Fruit fly (Drosophila melanogaster): ENCODE data around the gene CCT6.

The CCT6 gene

DNA sequence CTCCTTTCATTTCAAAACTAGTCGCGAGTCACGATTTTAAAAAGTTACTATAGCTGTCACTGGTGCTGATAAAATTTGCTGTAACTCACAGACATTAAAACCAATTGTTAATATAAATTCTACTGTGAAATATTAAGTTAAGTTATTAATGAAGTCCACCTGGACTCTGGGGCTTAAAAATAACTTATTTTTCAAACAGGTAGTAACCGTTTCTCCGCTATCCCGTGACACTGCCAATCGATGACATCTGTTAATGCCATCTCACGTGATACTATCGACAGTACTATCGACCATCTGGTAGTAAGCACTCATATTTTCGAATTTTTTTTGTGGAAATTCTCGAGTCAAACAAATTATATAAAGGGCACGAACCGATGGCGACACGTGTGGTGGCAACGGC, 12.5 kb upstream of the CCT6 start, which contains the start of the genes CG12379 and MagR (continued):
- TF ChIP-seq lola (GFP tag; optimal IDR thresholded peaks at IDR 0.05) (peak in 1 of 3 experiments; percentile 53), CG17829 (tag; optimal IDR thresholded peaks at IDR 0.05) (peak; percentile 33), CG15601 (tag; optimal IDR thresholded peaks at IDR 0.05) (no peak), Adf1 (GFP tag; IDR thresholded peaks at IDR 0.05) (0 out of 2 replicates have a peak, but pooled peaks have one; percentile 20), Hey (tag; optimal IDR thresholded peaks at IDR 0.05) (no peak), CG16863 (GFP tag; optimal IDR thresholded peaks at IDR 0.05) (peak; percentile 45), ham (GFP tag; IDR thresholded peaks at IDR 0.05) (no peak), sim (GFP tag; IDR thresholded peaks at IDR 0.05) (no peak), CG12659 (GFP tag; optimal IDR thresholded peaks at IDR 0.05) (peak; percentile 71), CG14860 (GFP tag; IDR thresholded peaks at IDR 0.05; ENCODE audit: partially characterized antibody) (peak; percentile 77), Ravus (GFP tag; IDR thresholded peaks at IDR 0.05) (no peak), CG9437 (GFP tag; optimal IDR thresholded peaks at IDR 0.05) (peak; percentile 16), gt (GFP tag; IDR thresholded peaks at IDR 0.05) (no peak), Myb (GFP tag; optimal IDR thresholded peaks at IDR 0.05) (peak; percentile 75), Dll (GFP tag; IDR thresholded peaks at IDR 0.05; ENCODE audit: partially characterized antibody) (peak; percentile 80), CG14710 (tag; optimal IDR thresholded peaks at IDR 0.05) (peak; percentile 79), Poxn (GFP tag; IDR thresholded peaks at IDR 0.05) (no peak), CG2129 (GFP tag; IDR thresholded peaks at IDR 0.05; ENCODE audit: partially characterized antibody) (peak; percentile 48), CG14667 (GFP tag; IDR thresholded peaks at IDR 0.05) (no peak), Mrtf (GFP tag; IDR thresholded peaks at IDR 0.05) (no peak), CG43689 (GFP tag; IDR thresholded peaks at IDR 0.05) (no peak), NC2β (GFP tag; optimal IDR thresholded peaks at IDR 0.05) (peak; percentile 41), CG10274 (GFP tag; optimal IDR thresholded peaks at IDR 0.05) (peak; percentile 4), Oaz (GFP tag; IDR thresholded peaks at IDR 0.05) (peak; percentile 48; the same call in 1 of the 2 replicates), knrl (GFP tag; IDR thresholded peaks at IDR 0.05; ENCODE audit: partially characterized antibody) (peak; percentile 86), exex (tag; optimal IDR thresholded peaks at IDR 0.05) (no peak), CG18011 (GFP tag; optimal IDR thresholded peaks at IDR 0.05) (peak; percentile 25), dm (GFP tag; optimal IDR thresholded peaks at IDR 0.05) (peak; percentile 38), bbx (GFP tag; IDR thresholded peaks at IDR 0.05; ENCODE audit: partially characterized antibody) (peak; percentile 60), onecut (GFP tag; IDR thresholded peaks at IDR 0.05) (no peak), mam (GFP tag; optimal IDR thresholded peaks at IDR 0.05) (peak; percentile 72), Deaf1 (tag; optimal IDR thresholded peaks at IDR 0.05) (peak; percentile 30), CG14014 (GFP tag; IDR thresholded peaks at IDR 0.05) (peak; percentile 36; the same call in 1 of the 2 replicates), D19B (GFP tag; optimal IDR thresholded peaks at IDR 0.05) (no peak), Blimp-1 (GFP tag; optimal IDR thresholded peaks at IDR 0.05) (no peak), amos (GFP tag; IDR thresholded peaks at IDR 0.05; ENCODE audit: partially characterized antibody) (peak; percentile 78), B-H2 (GFP tag; optimal IDR thresholded peaks at IDR 0.05) (peak; percentile 73), CG2712 (tag; optimal IDR thresholded peaks at IDR 0.05) (peak; percentile 67), HmgZ (tag; optimal IDR thresholded peaks at IDR 0.05) (peak; percentile 42), zf30C (GFP tag; optimal IDR thresholded peaks at IDR 0.05) (no peak), oc (tag; optimal IDR thresholded peaks at IDR 0.05) (no peak), ranshi (GFP tag; IDR thresholded peaks at IDR 0.05) (0 out of 2 replicates have a peak, but pooled peaks have one; percentile 31), gsb-n (tag; optimal IDR thresholded peaks at IDR 0.05) (no peak), klu (GFP tag; IDR thresholded peaks at IDR 0.05) (peak; percentile 48; the same call in 1 of the 2 replicates), br (optimal IDR thresholded peaks at IDR 0.05) (no peak), CG15514 (GFP tag; optimal IDR thresholded peaks at IDR 0.05) (peak; percentile 58), inv (GFP tag; IDR thresholded peaks at IDR 0.05; ENCODE audit: partially characterized antibody) (peak; percentile 78), Fer1 (GFP tag; optimal IDR thresholded peaks at IDR 0.05) (peak; percentile 67), Rfx (GFP tag; IDR thresholded peaks at IDR 0.05) (peak; percentile 72), cas (GFP tag; IDR thresholded peaks at IDR 0.05) (no peak)

Data from whole organism, embryonic.